Fruit fly (Drosophila melanogaster) whole organism, larva: ENCODE results near the gene CG7606.

Experiments
- noc ChIP-seq: fragments of 200-800 bp; sonication (Bioruptor generic); optimal IDR thresholded peaks from 3 replicates; lab custom pipeline; 2019; ENCODE audit warnings: missing biosample characterization, mild to moderate bottlenecking, missing genetic modification characterization, moderate library complexity

CG7606 gene

DNA sequence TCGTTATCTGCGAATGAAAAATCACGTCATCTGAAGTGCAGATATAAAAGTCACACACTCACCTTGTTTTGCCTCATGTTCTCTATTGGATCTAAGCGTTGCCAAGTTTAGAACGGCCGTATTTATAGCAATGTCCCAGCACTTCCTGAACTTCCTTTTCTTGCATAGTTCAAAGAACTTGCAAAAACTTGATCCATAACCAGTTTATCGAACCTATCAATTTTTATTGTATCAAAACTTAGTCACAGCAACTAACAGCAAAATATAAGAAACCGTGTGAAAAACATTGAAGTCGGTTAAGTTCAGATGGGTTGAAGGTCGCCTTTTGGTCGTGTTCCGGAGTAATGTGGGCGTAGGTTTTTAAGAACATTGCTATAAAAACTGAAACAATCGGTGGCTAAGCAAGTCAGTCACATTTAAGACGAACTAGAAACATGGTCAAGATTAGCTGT is 22.4 kb downstream of the CG7606 start, which contains the start of the genes CG14324 and CG14326:
Gene CG14324, minus strand, starts transcription at position 101 of the 452 bp plus-strand sequence.
Gene CG14326, plus strand, starts transcription at position 402 of the 452 bp plus-strand sequence.
- TF ChIP-seq noc (tag; lab: Kevin White, UChicago) = no peak

- TF ChIP-seq noc (tag; lab: Kevin White, UChicago) = peak; percentile 26
Observed at dm6 chr3R:17619726-17620282, 23.5 kb downstream of the CG7606 start.

DNA sequence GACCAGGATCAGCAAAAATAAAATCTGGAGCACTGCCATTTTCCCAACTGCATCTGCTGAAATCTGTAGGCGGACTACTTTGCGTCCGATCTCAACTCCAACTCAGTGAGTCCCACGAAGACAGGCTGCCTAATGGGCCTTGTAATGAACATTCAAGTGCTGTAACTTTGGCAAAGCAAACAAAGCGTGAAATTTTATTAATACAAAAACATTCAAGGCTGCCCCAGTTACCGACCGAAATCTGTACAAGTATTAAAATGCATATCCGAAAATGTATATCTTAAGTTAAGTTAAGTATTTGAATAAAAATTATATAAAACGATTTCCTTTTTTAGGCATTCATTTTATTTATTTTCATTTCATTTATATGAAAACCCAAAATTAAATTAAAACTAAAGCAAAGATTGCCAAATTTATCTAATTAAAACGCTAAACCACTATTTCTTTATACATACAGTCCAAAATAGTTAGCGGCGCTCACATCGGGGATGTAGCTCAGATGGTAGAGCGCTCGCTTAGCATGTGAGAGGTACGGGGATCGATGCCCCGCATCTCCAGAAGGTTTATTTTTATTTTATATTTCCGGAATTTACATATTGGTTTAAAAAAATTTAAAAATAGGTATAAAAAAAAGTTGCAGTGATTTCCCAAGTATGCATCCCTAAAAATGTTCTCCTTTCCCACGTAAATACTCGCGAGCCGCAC is 25.9 kb downstream of the CG7606 start, which contains the start of gene CG14323:
Gene CG14323, minus strand, starts transcription at position 51 of the 705 bp plus-strand sequence.
- no peak for TF ChIP-seq noc (tag; lab: Kevin White, UChicago)

- TF ChIP-seq noc (tag; lab: Kevin White, UChicago) = no peak
Observed at dm6 chr3R:17624549-17624948, 28.2 kb downstream of the CG7606 start.

dm6 chr3R:17624968-17625367 is 28.6 kb downstream of the CG7606 start, which contains the start of gene AttD:
AttD (plus strand) TSS chr3R:17625268.
- no peak for TF ChIP-seq noc (tag; lab: Kevin White, UChicago)

DNA sequence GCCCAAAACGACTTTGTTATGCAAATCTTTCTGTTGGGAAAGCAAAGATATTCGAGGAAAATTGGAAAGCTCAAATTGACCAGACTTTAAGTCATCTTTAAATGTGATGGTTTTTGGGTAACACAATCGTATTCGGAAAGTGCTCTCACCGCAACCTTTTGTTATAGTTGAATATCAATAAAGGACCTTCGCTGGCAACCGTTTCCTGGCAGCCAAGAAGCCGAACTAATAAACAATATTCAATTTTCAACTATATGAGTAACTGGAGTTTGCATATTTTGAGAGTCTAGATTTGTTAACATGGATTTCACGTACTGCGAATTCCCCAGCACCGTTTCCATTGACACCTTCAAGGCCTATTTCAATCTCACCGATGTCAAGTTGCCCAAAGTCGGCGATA is 30.5 kb downstream of the CG7606 start, which contains the start of gene CG14325:
Gene CG14325, plus strand, starts transcription at position 301 of the 400 bp plus-strand sequence.
- TF ChIP-seq noc (tag; lab: Kevin White, UChicago) = no peak

- no peak for TF ChIP-seq noc (tag; lab: Kevin White, UChicago)
Observed at dm6 chr3R:17630417-17630816, 34.1 kb downstream of the CG7606 start, which contains the start of gene CG43175. CG43175 (plus strand) TSS chr3R:17630717.

DNA sequence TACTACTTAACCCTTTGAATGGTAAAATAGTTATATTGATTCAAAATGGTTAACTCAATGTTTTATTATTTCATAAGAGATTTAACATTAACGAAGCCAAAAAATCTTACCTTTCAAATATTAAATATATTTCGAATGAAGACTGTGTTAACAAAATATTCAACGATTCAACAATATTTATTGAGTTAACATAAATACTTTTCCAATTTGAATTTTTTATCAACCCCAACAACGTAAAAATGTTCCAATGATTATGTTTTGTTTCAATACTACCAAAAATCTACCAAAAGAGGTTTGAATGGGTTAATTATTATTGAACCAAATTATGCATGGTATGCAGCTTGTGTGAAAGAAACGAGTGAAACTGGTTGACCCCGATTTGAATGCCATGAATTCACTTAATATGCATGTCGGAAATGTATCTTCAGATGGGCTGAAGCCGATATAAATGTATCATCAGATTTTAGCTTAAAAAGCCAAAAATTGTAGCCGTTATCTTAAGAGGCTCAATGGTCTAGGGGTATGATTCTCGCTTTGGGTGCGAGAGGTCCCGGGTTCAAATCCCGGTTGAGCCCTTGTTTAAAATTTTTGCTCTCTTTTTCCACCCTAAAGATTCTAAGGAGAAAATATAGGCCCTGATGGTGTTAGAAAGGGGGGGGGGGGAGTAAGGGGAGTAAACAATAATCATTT is 35.0 kb downstream of the CG7606 start:
- no peak for TF ChIP-seq noc (tag; lab: Kevin White, UChicago)

DNA sequence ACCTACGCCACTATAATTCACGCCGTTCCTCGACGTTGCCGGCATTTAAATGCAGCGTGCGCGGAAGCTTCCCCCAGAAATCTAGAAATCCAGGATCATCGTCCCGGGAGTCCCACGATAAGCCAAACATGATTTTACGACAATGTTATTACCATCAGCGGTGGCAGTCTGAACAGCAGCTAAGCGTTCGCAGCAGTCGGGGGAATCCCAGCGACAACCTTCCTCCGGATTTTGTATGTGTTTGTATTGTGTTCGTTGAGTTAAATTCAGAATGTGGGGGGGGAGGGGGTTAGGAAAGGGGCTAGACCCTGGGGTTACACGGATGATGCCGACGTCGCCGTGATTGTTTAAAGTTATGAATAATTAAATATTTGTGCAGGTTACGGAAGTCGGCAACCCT is 47.7 kb downstream of the CG7606 start:
- no peak for TF ChIP-seq noc (tag; lab: Kevin White, UChicago)

DNA sequence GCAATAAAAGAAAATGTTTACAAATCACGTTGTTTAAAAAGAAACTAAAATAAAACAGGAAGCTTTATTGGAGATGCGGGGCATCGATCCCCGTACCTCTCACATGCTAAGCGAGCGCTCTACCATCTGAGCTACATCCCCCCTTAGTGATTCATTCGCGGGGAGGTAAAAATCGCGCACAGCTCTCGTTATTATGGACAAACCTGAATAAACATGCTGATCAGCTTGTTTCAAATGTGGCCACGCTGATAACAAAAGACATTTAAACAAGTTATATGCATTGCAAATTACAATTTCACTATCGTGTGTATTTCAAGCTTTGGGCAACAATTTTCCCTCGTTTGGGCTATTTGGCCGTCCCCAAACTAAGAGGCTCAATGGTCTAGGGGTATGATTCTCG is 48.9 kb downstream of the CG7606 start:
- no peak for TF ChIP-seq noc (tag; lab: Kevin White, UChicago)

DNA sequence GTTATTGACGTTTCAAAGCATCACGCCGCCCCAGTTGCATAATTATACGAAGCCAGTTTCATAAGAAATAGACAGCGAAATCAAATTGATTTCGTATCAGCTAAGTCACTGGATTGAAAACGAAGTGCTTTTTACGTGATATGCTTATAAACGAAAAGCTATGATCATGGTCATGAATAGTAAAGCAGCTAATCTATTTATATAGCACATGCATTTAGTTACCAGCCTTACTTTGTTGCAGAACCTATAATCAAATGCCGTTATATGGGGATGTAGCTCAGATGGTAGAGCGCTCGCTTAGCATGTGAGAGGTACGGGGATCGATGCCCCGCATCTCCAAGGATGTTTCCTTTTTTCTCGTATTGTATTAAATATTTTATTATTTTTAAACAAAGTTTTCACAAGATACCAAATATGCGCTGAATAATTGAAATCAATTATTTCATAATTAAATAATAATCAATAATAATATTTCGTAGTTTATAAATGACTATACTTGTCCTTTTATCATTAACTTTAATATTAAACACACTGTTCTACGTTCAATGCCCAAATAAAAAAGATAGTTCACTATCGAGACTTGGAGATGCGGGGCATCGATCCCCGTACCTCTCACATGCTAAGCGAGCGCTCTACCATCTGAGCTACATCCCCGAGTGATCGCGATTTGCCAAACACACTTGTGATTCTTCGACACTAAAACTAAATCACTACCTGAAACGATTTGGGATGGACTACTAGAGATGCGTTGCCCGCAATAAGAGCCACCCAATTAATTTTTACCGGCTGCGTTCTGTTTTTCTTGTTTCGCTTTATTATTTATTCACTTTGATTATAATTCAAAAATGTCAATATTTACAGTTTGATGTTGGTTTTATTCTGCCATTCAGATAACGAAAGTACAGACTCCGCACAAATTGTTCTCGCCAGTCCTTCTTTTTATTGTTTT is 50.0 kb downstream of the CG7606 start:
- no peak for TF ChIP-seq noc (tag; lab: Kevin White, UChicago)

DNA sequence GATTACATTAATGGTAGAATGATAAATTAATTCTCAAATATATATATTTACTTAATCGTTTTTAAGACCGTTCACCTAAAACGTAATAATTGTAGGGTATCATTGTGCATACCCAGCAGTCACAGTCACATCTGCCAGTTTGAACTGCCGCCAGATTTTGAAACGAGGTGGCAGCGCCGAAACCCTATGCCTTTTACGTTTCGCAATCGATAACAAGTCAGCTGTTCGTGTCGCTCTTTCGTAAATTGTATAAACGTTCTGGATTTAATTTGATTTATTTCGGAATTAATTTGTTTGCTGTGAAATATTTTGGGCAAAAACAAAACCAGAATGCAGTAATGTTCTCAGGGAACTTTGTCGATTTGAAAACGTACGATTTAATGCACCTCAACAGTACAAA is 51.1 kb downstream of the CG7606 start, which contains the start of gene CG14322:
Gene CG14322, plus strand, starts transcription at position 236 of the 400 bp plus-strand sequence.
- no peak for TF ChIP-seq noc (tag; lab: Kevin White, UChicago)
